Fruit fly (Drosophila melanogaster) whole organism, embryonic: ENCODE data around the gene CG42487.

Experiments
- Aef1 ChIP-seq: fragments of 200-800 bp; sonication (Bioruptor generic); IDR thresholded peaks from 3 replicates; pipeline ENCODE4 v1.3.6; 2022; ENCODE audit warnings: missing biosample characterization, missing genetic modification characterization
- CG10274 ChIP-seq: fragments of 200-800 bp; sonication (Bioruptor generic); optimal IDR thresholded peaks from 3 replicates; lab custom pipeline; 2017; ENCODE audit warnings: missing biosample characterization, mild to moderate bottlenecking, missing genetic modification characterization
- CG10654 ChIP-seq: fragments of 200-800 bp; sonication (Bioruptor generic); optimal IDR thresholded peaks from 2 replicates; lab custom pipeline; 2016; ENCODE audit warnings: missing biosample characterization, missing genetic modification characterization
- CG11093 ChIP-seq: fragments of 200-800 bp; sonication (Bioruptor generic); IDR thresholded peaks from 3 replicates; pipeline ENCODE4 v1.3.6; 2022; ENCODE audit warnings: missing biosample characterization, missing genetic modification characterization
- CG11398 ChIP-seq: fragments of 200-800 bp; sonication (Bioruptor generic); optimal IDR thresholded peaks from 2 replicates; lab custom pipeline; 2016; ENCODE audit warnings: missing biosample characterization, missing genetic modification characterization
- CG12155 ChIP-seq: fragments of 200-800 bp; sonication (Bioruptor generic); optimal IDR thresholded peaks from 3 replicates; lab custom pipeline; 2016; ENCODE audit warnings: missing biosample characterization, missing genetic modification characterization
- CG13775 ChIP-seq: fragments of 200-800 bp; sonication (Bioruptor generic); optimal IDR thresholded peaks from 3 replicates; lab custom pipeline; 2017; ENCODE audit warnings: missing biosample characterization, mild to moderate bottlenecking, missing genetic modification characterization
- CG13894 ChIP-seq: fragments of 200-800 bp; sonication (Bioruptor generic); optimal IDR thresholded peaks from 3 replicates; lab custom pipeline; 2018; ENCODE audit warnings: missing biosample characterization, mild to moderate bottlenecking, missing genetic modification characterization, moderate library complexity
- CG1647 ChIP-seq: fragments of 200-800 bp; sonication (Bioruptor generic); optimal IDR thresholded peaks from 3 replicates; lab custom pipeline; 2016; ENCODE audit warnings: missing biosample characterization, missing genetic modification characterization
- CG17328 ChIP-seq: fragments of 200-800 bp; sonication (Bioruptor generic); IDR thresholded peaks from 2 replicates; pipeline ENCODE4 v1.3.6; 2022; ENCODE audit warnings: missing biosample characterization, missing genetic modification characterization
- CG18011 ChIP-seq: fragments of 200-800 bp; sonication (Bioruptor generic); optimal IDR thresholded peaks from 2 replicates; lab custom pipeline; 2017; ENCODE audit warnings: missing biosample characterization, missing genetic modification characterization, mild to moderate bottlenecking, moderate library complexity, missing genotype
- CG18764 ChIP-seq: fragments of 200-800 bp; sonication (Bioruptor generic); optimal IDR thresholded peaks from 3 replicates; lab custom pipeline; 2016; ENCODE audit warnings: missing biosample characterization, missing genetic modification characterization
- CG2120 ChIP-seq: fragments of 200-800 bp; sonication (Bioruptor generic); optimal IDR thresholded peaks from 3 replicates; lab custom pipeline; 2016; ENCODE audit warnings: missing biosample characterization, missing genetic modification characterization
- CG2875 ChIP-seq: fragments of 200-800 bp; sonication (Bioruptor generic); optimal IDR thresholded peaks from 2 replicates; lab custom pipeline; 2017; ENCODE audit warnings: missing biosample characterization, mild to moderate bottlenecking, missing genetic modification characterization, missing genetic modification reagents
- CG31365 ChIP-seq: fragments of 200-800 bp; sonication (Bioruptor generic); optimal IDR thresholded peaks from 2 replicates; lab custom pipeline; 2018; ENCODE audit warnings: missing biosample characterization, mild to moderate bottlenecking, missing genetic modification characterization
- CG3838 ChIP-seq: fragments of 200-800 bp; sonication (Bioruptor generic); optimal IDR thresholded peaks from 3 replicates; lab custom pipeline; 2016; ENCODE audit warnings: missing biosample characterization, missing genetic modification characterization
- CG4617 ChIP-seq: fragments of 200-800 bp; sonication (Bioruptor generic); optimal IDR thresholded peaks from 3 replicates; lab custom pipeline; 2016; ENCODE audit warnings: missing biosample characterization, missing genetic modification characterization, borderline replicate concordance
- CG7357 ChIP-seq: fragments of 200-800 bp; sonication (Bioruptor generic); IDR thresholded peaks from 3 replicates; pipeline ENCODE4 v1.3.6; 2022; ENCODE audit warnings: missing biosample characterization, missing genetic modification characterization
- CG7372 ChIP-seq: fragments of 200-800 bp; sonication (Bioruptor generic); IDR thresholded peaks from 2 replicates; pipeline ENCODE4 v1.3.6; 2022; ENCODE audit warnings: missing biosample characterization, missing genetic modification characterization
- CG8281 ChIP-seq: fragments of 200-800 bp; sonication (Bioruptor generic); optimal IDR thresholded peaks from 2 replicates; lab custom pipeline; 2018; ENCODE audit warnings: missing biosample characterization, mild to moderate bottlenecking, missing genetic modification characterization, moderate library complexity
- CG8924 ChIP-seq: fragments of 200-800 bp; optimal IDR thresholded peaks from 3 replicates; lab custom pipeline; 2019; ENCODE audit warnings: missing biosample characterization, mild to moderate bottlenecking, missing genetic modification characterization, moderate library complexity
- Dp ChIP-seq: fragments of 200-800 bp; sonication (Bioruptor generic); optimal IDR thresholded peaks from 2 replicates; lab custom pipeline; 2018; ENCODE audit warnings: missing biosample characterization, mild to moderate bottlenecking, missing genetic modification characterization, moderate library complexity
- GATAe ChIP-seq: fragments of 200-800 bp; sonication (Bioruptor generic); conservative IDR thresholded peaks from 2 replicates; pipeline ENCODE4 v1.3.6; 2022; ENCODE audit warnings: missing biosample characterization, missing genetic modification characterization
- Gug ChIP-seq: fragments of 200-800 bp; sonication (Bioruptor generic); IDR thresholded peaks from 4 replicates; pipeline ENCODE4 v1.3.6; 2022; ENCODE audit warnings: missing biosample characterization, missing genetic modification characterization
- H2.0 ChIP-seq: fragments of 200-800 bp; sonication (Bioruptor generic); IDR thresholded peaks from 2 replicates; pipeline ENCODE4 v1.3.6; 2022; ENCODE audit warnings: missing biosample characterization, missing genetic modification characterization
- Myb ChIP-seq: fragments of 200-800 bp; sonication (Bioruptor generic); optimal IDR thresholded peaks from 2 replicates; lab custom pipeline; 2016; ENCODE audit warnings: missing biosample characterization, missing genetic modification characterization
- NFAT ChIP-seq: fragments of 200-800 bp; sonication (Bioruptor generic); IDR thresholded peaks from 2 replicates; pipeline ENCODE4 v1.3.6; 2022; ENCODE audit warnings: missing biosample characterization, missing genetic modification characterization
- Sin3A ChIP-seq: fragments of >200 bp; optimal IDR thresholded peaks from 2 replicates; lab custom pipeline; 2018
- Vsx1 ChIP-seq: fragments of 200-800 bp; sonication (Bioruptor generic); optimal IDR thresholded peaks from 2 replicates; lab custom pipeline; 2017; ENCODE audit warnings: missing biosample characterization, mild to moderate bottlenecking, missing genetic modification characterization, missing genetic modification reagents
- al ChIP-seq: fragments of 200-800 bp; sonication (Bioruptor generic); IDR thresholded peaks from 2 replicates; pipeline ENCODE4 v1.3.6; 2022; ENCODE audit warnings: missing biosample characterization, missing genetic modification characterization
- ato ChIP-seq: fragments of 200-800 bp; sonication (Bioruptor generic); IDR thresholded peaks from 2 replicates; pipeline ENCODE4 v1.3.6; 2022; ENCODE audit warnings: missing biosample characterization, missing genetic modification characterization; ENCODE audit not compliant: partially characterized antibody
- bbx ChIP-seq: fragments of 200-800 bp; sonication (Bioruptor generic); IDR thresholded peaks from 2 replicates; pipeline ENCODE4 v1.3.6; 2022; ENCODE audit warnings: missing biosample characterization, missing genetic modification characterization; ENCODE audit not compliant: partially characterized antibody
- cato ChIP-seq: fragments of 200-800 bp; sonication (Bioruptor generic); optimal IDR thresholded peaks from 2 replicates; lab custom pipeline; 2016; ENCODE audit warnings: missing biosample characterization, missing genetic modification characterization, borderline replicate concordance
- caup ChIP-seq: fragments of 200-800 bp; sonication (Bioruptor generic); optimal IDR thresholded peaks from 3 replicates; lab custom pipeline; 2017; ENCODE audit warnings: missing biosample characterization, mild to moderate bottlenecking, missing genetic modification characterization, moderate library complexity; ENCODE audit not compliant: severe bottlenecking
- fd3F ChIP-seq: fragments of 200-800 bp; sonication (Bioruptor generic); optimal IDR thresholded peaks from 2 replicates; lab custom pipeline; 2018; ENCODE audit warnings: missing biosample characterization, mild to moderate bottlenecking, missing genetic modification characterization, moderate library complexity
- grau ChIP-seq: fragments of 200-800 bp; optimal IDR thresholded peaks from 3 replicates; lab custom pipeline; 2019; ENCODE audit warnings: missing biosample characterization, mild to moderate bottlenecking, missing genetic modification characterization, moderate library complexity
- inv ChIP-seq: fragments of 200-800 bp; sonication (Bioruptor generic); IDR thresholded peaks from 2 replicates; pipeline ENCODE4 v1.3.6; 2022; ENCODE audit warnings: missing biosample characterization, missing genetic modification characterization; ENCODE audit not compliant: partially characterized antibody
- lov ChIP-seq, 2 experiments: fragments of 200-800 bp in 1 of 2; fragments of >200 bp in 1 of 2; sonication (Bioruptor generic) in 1 of 2; IDR thresholded peaks in 1 of 2; optimal IDR thresholded peaks in 1 of 2; 2 replicates in 1 of 2; 3 replicates in 1 of 2; pipeline versions ENCODE4 v1.3.6 to Lab custom; 2017 to 2022; ENCODE audit warnings: missing biosample characterization in 1 of 2, missing genetic modification characterization in 1 of 2
- nom ChIP-seq: fragments of 200-800 bp; sonication (Bioruptor generic); optimal IDR thresholded peaks from 2 replicates; lab custom pipeline; 2017; ENCODE audit warnings: missing biosample characterization, missing genetic modification characterization, mild to moderate bottlenecking, moderate library complexity, missing genetic modification reagents
- p53 ChIP-seq: fragments of 200-800 bp; sonication (Bioruptor generic); optimal IDR thresholded peaks from 2 replicates; lab custom pipeline; 2016; ENCODE audit warnings: missing biosample characterization, missing genetic modification characterization
- pan ChIP-seq, 4 experiments: fragments of >200 bp in 3 of 4; fragments of 200-800 bp in 1 of 4; sonication (Bioruptor generic) in 1 of 4; optimal IDR thresholded peaks in 3 of 4; IDR thresholded peaks in 1 of 4; 2 replicates each; pipeline versions ENCODE4 v1.3.6 to Lab custom; 2017 to 2022; ENCODE audit warnings: missing biosample characterization in 2 of 4, missing genetic modification characterization in 2 of 4, mixed read lengths in 1 of 4
- phol ChIP-seq: fragments of 200-800 bp; sonication (Bioruptor generic); optimal IDR thresholded peaks from 3 replicates; lab custom pipeline; 2018; ENCODE audit warnings: missing biosample characterization, mild to moderate bottlenecking, missing genetic modification characterization, moderate library complexity
- pnt ChIP-seq: fragments of 200-800 bp; sonication (Bioruptor generic); optimal IDR thresholded peaks from 3 replicates; lab custom pipeline; 2016; ENCODE audit warnings: missing biosample characterization, missing genetic modification characterization
- ranshi ChIP-seq: fragments of 200-800 bp; sonication (Bioruptor generic); IDR thresholded peaks from 2 replicates; pipeline ENCODE4 v1.3.6; 2022; ENCODE audit warnings: missing biosample characterization, missing genetic modification characterization
- sc ChIP-seq, 3 experiments: fragments of >200 bp in 2 of 3; fragments of 200-800 bp in 1 of 3; sonication (Bioruptor generic) in 1 of 3; optimal IDR thresholded peaks; 2 replicates in 2 of 3; 3 replicates in 1 of 3; lab custom pipeline; 2017; ENCODE audit warnings: mild to moderate bottlenecking in 1 of 3, missing biosample characterization in 1 of 3, missing genetic modification characterization in 1 of 3, missing genetic modification reagents in 1 of 3
- stwl ChIP-seq: fragments of 200-800 bp; sonication (Bioruptor generic); optimal IDR thresholded peaks from 3 replicates; lab custom pipeline; 2018; ENCODE audit warnings: missing biosample characterization, mild to moderate bottlenecking, missing genetic modification characterization, moderate library complexity
- tna ChIP-seq: fragments of 200-800 bp; sonication (Bioruptor generic); IDR thresholded peaks from 2 replicates; pipeline ENCODE4 v1.3.6; 2022; ENCODE audit warnings: missing biosample characterization, missing genetic modification characterization; ENCODE audit not compliant: partially characterized antibody
- toy ChIP-seq: fragments of 200-800 bp; sonication (Bioruptor generic); IDR thresholded peaks from 2 replicates; pipeline ENCODE4 v1.3.6; 2022; ENCODE audit warnings: missing biosample characterization, missing genetic modification characterization

The CG42487 gene

DNA sequence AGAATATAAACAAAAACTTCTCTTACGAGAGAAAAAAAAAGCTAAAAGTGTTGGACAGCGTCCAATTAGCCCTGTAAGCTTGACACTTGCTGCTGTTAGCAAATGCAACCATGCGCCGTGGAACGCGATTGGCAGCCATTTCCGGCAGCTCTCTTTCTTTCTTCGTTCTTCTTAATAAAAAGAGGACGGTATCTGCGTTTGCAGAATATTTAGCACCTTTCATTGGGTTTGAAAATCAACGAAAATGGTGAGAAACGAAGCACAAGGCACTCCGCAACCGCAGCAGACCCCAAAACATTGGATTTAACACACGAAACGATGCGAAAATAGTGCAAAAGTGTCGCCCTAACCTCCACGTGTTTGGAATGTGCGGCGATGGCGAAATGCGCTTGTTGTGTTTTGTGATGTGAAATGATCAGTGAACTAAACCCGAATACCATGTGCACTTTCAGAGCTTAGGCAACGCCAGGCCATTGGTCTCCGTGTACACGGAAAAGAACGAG lies 36.3 kb downstream of the CG42487 start, which contains the start of gene RpL4 (continued):
- TF ChIP-seq inv (GFP tag; lab: Robert Waterston, UW) (no peak), CG2875 (GFP tag; lab: Kevin White, UChicago) (peak; percentile 88), grau (tag; lab: Kevin White, UChicago) (peak; percentile 64), fd3F (peak; percentile 81), H2.0 (GFP tag; lab: Robert Waterston, UW) (peak; percentile 83), GATAe (GFP tag; lab: Robert Waterston, UW) (no peak; the same call in 1 of the 2 replicates), Myb (peak; percentile 43), tna (GFP tag; lab: Robert Waterston, UW) (0 out of 2 replicates have a peak, but pooled peaks have one; percentile 16), cato (peak; percentile 62), caup (peak; percentile 96), ato (no peak), p53 (GFP tag; lab: Kevin White, UChicago) (peak; percentile 77), Gug (no peak; the same call in 3 of the 4 replicates), toy (GFP tag; lab: Robert Waterston, UW) (peak; percentile 71), CG10654 (GFP tag; lab: Kevin White, UChicago) (peak; percentile 70), bbx (GFP tag; lab: Robert Waterston, UW) (peak; percentile 27; the same call in 1 of the 2 replicates), Vsx1 (GFP tag; lab: Kevin White, UChicago) (peak; percentile 83), sc (optimal IDR thresholded peaks at IDR 0.05; lab: Kevin White, UChicago) (no peak), sc (GFP tag; optimal IDR thresholded peaks at IDR 0.05; lab: Kevin White, UChicago) (peak; percentile 88), CG31365 (tag; lab: Kevin White, UChicago) (peak; percentile 69), ranshi (GFP tag; lab: Robert Waterston, UW) (peak; percentile 77), CG10274 (GFP tag; lab: Kevin White, UChicago) (peak; percentile 81), al (GFP tag; lab: Robert Waterston, UW) (peak; percentile 61), CG3838 (peak; percentile 77), lov (optimal IDR thresholded peaks at IDR 0.05; lab: Kevin White, UChicago) (no peak), lov (GFP tag; IDR thresholded peaks at IDR 0.05; lab: Robert Waterston, UW) (peak; percentile 87), phol (peak; percentile 86), CG4617 (GFP tag; lab: Kevin White, UChicago) (peak; percentile 52), CG11093 (GFP tag; lab: Robert Waterston, UW) (no peak), Aef1 (0 out of 3 replicates have a peak, but pooled peaks have one; percentile 21), CG7372 (GFP tag; lab: Robert Waterston, UW) (peak; percentile 67), CG8281 (tag; lab: Kevin White, UChicago) (peak; percentile 62), pnt (peak; percentile 24), Sin3A (lab: Kevin White, UChicago) (no peak), nom (GFP tag; lab: Kevin White, UChicago) (peak; percentile 90), CG11398 (GFP tag; lab: Kevin White, UChicago) (peak; percentile 81), CG18764 (GFP tag; lab: Kevin White, UChicago) (peak; percentile 66), NFAT (peak; percentile 79), CG17328 (GFP tag; lab: Robert Waterston, UW) (peak; percentile 91), CG7357 (GFP tag; lab: Robert Waterston, UW) (no peak), CG1647 (GFP tag; lab: Kevin White, UChicago) (peak; percentile 59), CG13894 (tag; lab: Kevin White, UChicago) (peak; percentile 71), CG8924 (tag; lab: Kevin White, UChicago) (peak; percentile 42), pan (optimal IDR thresholded peaks at IDR 0.05; lab: Kevin White, UChicago) (no peak), pan (GFP tag; optimal IDR thresholded peaks at IDR 0.05 in 1 of 2, IDR thresholded peaks at IDR 0.05 in 1 of 2) (peak in 1 of 2 experiments; percentile 79), CG2120 (GFP tag; lab: Kevin White, UChicago) (peak; percentile 58), CG18011 (GFP tag; lab: Kevin White, UChicago) (peak; percentile 81), Dp (peak; percentile 12), CG13775 (GFP tag; lab: Kevin White, UChicago) (peak; percentile 95), CG12155 (GFP tag; lab: Kevin White, UChicago) (peak; percentile 51), stwl (tag; lab: Kevin White, UChicago) (peak; percentile 69)
